Worm (Caenorhabditis elegans): ENCODE measurements around the gene scl-8.
A peak's percentile ranks its signal among the peaks of the same experiment; 100 is the strongest.

DNA sequence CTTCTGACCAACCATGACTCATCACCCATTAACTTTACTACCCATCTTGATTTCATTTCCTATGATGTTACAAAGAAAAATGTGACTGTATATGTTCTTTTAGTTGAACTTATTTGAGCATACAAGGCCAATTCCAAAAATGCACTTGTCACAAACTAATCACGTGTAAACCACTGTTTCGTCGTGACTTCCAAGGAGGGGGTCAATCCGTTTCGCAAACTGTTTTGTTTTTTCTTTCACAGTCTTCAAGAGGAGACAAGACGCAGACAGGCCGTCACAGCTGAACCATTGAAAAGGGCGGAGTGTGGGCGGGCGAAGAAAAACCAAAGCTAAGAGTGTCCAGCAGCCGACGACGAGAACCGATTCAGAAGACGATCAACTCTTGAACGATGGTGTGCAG, 7.6 kb downstream of the scl-8 start, which contains the start of gene C39E9.8:
- TF ChIP-seq lin-13 (GFP tag; optimal IDR thresholded peaks at IDR 0.05), result no peak
- peak; percentile 5 for TF ChIP-seq blmp-1 (tag; optimal IDR thresholded peaks at IDR 0.05)
- no peak for TF ChIP-seq nhr-237 (tag; optimal IDR thresholded peaks at IDR 0.05)
